Fruit fly (Drosophila melanogaster) S2 (cell line): Measurements from ENCODE around the gene FucTB.
A peak's percentile ranks its signal among the peaks of the same experiment; 100 is the strongest.

Experiments
- CG8478 ChIP-seq: fragments of >200 bp; optimal IDR thresholded peaks from 2 replicates; lab custom pipeline; 2018
- CTCF ChIP-seq, 2 experiments: fragments of >200 bp; optimal IDR thresholded peaks; 2 replicates each; lab custom pipeline; 2018

FucTB gene

dm6 chr2L:9430992-9431602 is at the start of gene FucTB, which contains the start of gene scat:
Gene FucTB (minus strand): TSS chr2L:9431052.
Gene scat (plus strand): TSS chr2L:9431405.
- TF ChIP-seq CTCF (optimal IDR thresholded peaks at IDR 0.05; lab: Kevin White, UChicago) (no peak), CG8478 (no peak)

dm6 chr2L:9467392-9467791 is 36.5 kb upstream of the FucTB start:
- no peak for TF ChIP-seq CG8478
- TF ChIP-seq CTCF (optimal IDR thresholded peaks at IDR 0.05; lab: Kevin White, UChicago): no peak

dm6 chr2L:9464455-9465063 is 33.7 kb upstream of the FucTB start:
- TF ChIP-seq CTCF (optimal IDR thresholded peaks at IDR 0.05; lab: Kevin White, UChicago) (peak in 1 of 2 experiments; percentile 49), CG8478 (no peak)

dm6 chr2L:9460092-9460473 is 29.2 kb upstream of the FucTB start:
- TF ChIP-seq CTCF (optimal IDR thresholded peaks at IDR 0.05; lab: Kevin White, UChicago): no peak
- no peak for TF ChIP-seq CG8478

- no peak for TF ChIP-seq CTCF (optimal IDR thresholded peaks at IDR 0.05; lab: Kevin White, UChicago)
- no peak for TF ChIP-seq CG8478
These were observed 28.7 kb upstream of the FucTB start for dm6 chr2L:9459372-9460091.

- TF ChIP-seq CTCF (optimal IDR thresholded peaks at IDR 0.05; lab: Kevin White, UChicago): no peak
These were observed 27.0 kb upstream of the FucTB start for dm6 chr2L:9457865-9458264.

- TF ChIP-seq CTCF (optimal IDR thresholded peaks at IDR 0.05; lab: Kevin White, UChicago): no peak
- TF ChIP-seq CG8478: no peak
These were observed 26.6 kb upstream of the FucTB start for dm6 chr2L:9457456-9457855.

- no peak for TF ChIP-seq CTCF (optimal IDR thresholded peaks at IDR 0.05; lab: Kevin White, UChicago)
- TF ChIP-seq CG8478: no peak
These were observed 24.3 kb upstream of the FucTB start for dm6 chr2L:9455157-9455556.

DNA sequence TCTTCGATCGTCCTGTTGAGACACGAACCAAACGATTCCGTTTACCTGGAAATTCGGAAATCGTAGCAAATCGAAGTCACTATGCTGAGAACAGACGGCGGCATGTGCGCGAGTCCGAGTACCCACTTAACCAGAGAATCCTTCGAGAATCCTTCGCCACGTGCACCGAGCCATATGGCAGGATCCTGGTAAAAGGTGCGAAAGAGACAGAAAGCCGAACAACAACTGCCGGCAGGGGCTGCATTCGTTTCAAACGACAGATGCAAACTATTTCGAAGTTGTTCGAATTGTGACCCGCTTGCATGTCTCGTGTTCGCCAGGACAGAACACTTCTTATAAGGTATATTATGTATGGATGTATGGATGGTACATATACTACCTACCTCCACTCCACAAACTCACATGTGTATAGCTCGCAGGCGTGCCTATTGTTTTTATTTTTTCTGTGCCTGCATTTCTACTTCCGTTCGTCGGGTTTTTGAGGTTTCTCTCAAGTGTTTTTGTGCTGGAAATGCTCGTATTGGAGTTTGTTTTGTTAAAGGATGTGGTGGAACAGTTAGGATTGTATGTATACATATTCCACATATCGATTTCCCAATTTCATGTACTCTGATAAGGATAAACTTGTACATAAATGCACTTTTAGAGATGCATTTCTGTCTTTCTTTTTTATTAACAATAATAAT is 23.7 kb upstream of the FucTB start:
- TF ChIP-seq CG8478 (no peak), CTCF (optimal IDR thresholded peaks at IDR 0.05; lab: Kevin White, UChicago) (no peak)

dm6 chr2L:9452959-9453358 is 22.1 kb upstream of the FucTB start:
- TF ChIP-seq CTCF (optimal IDR thresholded peaks at IDR 0.05; lab: Kevin White, UChicago): no peak
- TF ChIP-seq CG8478: no peak

DNA sequence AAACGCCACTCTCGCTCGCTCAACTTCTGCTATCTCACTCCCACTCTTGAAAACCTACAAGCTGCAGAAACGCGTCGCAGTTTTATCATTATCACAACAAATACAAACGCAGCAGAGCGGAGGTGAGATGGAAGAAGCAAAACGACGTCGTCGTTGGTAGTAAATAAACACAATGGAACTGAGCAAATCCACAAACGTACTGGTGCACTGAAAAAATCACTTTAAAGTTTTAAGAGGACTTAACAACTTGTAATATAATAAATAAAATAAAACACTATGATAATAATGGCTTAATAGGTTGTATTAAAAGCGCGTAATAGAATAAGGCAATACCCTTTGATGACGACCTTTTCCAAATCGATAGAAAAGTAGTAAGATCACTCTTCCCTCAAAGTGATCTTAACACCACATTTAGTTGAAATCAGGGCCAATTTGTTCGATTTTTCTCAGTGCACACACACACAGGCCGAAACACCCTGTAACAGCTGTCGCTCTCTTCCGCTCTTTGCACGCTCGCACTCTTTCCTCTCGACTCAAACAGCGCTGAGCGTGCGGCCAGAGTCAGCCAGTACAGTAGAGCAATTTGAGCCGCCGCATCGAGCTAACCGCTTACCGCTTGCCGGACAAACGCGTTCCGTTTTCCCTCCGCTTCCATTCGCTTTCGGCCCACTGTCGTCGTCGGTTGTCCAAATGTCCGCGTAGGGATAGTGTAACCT is 18.6 kb upstream of the FucTB start:
- TF ChIP-seq CG8478: no peak
- no peak for TF ChIP-seq CTCF (optimal IDR thresholded peaks at IDR 0.05; lab: Kevin White, UChicago)

DNA sequence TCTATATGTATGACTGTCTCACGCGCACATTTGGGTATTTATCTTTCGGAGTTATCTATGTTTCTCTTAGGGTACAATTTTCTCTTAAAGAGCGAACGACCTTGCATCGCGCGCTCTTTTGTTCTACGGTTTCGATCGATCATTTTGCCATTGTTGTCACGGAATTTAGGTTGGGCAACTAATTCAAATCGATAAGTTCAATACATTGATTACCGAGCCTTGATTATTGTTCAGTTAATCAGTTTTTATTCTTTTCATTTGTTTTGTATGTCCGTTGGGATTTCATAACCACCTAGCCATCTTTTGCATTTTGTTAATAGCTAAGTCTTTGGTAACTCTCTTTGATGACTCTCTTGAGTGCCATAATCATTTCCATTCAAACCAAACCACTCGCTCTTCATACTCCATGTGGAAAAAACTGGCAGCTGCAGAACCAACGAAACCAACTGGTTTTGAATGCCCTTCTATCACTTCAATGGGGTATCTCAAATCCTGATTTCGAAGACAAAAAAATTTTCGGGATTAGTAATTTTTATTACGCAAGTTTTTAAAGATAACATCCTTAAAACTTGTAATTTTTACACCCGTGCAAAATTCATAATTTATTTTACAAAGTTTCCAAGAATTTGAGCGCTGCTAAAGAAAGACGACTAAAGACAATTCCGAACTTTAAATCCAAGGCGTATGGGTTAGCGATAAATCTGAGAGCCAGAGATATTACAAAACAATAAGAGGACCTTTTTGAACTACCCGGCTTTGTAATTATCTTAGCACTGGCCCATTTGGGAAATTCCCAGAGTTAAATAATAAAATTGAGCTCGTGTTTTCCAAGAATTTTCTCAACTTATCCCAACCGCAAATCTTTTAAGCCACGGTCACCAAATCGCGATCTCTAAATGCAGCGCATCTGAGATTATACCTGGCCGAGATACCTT is 17.7 kb upstream of the FucTB start:
- TF ChIP-seq CG8478 (no peak), CTCF (optimal IDR thresholded peaks at IDR 0.05; lab: Kevin White, UChicago) (no peak)

- no peak for TF ChIP-seq CTCF (optimal IDR thresholded peaks at IDR 0.05; lab: Kevin White, UChicago)
- TF ChIP-seq CG8478: no peak
These were observed 17.0 kb upstream of the FucTB start for dm6 chr2L:9447816-9448215.

- no peak for TF ChIP-seq CG8478
- TF ChIP-seq CTCF (optimal IDR thresholded peaks at IDR 0.05; lab: Kevin White, UChicago): no peak
These were observed 15.6 kb upstream of the FucTB start for dm6 chr2L:9446398-9446945.
